Worm (Caenorhabditis elegans) whole organism, late embryonic: ENCODE results near the gene snfc-5.

ENCODE experiments used
- ama-1 ChIP-seq: fragments of 150-350 bp; optimal IDR thresholded peaks from 2 replicates; lab custom pipeline; 2014
- che-1 ChIP-seq: sonication (generic microtip); optimal IDR thresholded peaks from 2 replicates; lab custom pipeline; 2016; ENCODE audit warnings: mild to moderate bottlenecking, missing genetic modification characterization, missing compliant biosample characterization
- ets-4 ChIP-seq: sonication (generic microtip); optimal IDR thresholded peaks from 2 replicates; lab custom pipeline; 2016; ENCODE audit warnings: missing genetic modification characterization, missing compliant biosample characterization
- unc-86 ChIP-seq: sonication (generic microtip); optimal IDR thresholded peaks from 2 replicates; lab custom pipeline; 2016; ENCODE audit warnings: missing genetic modification characterization, missing compliant biosample characterization

DNA sequence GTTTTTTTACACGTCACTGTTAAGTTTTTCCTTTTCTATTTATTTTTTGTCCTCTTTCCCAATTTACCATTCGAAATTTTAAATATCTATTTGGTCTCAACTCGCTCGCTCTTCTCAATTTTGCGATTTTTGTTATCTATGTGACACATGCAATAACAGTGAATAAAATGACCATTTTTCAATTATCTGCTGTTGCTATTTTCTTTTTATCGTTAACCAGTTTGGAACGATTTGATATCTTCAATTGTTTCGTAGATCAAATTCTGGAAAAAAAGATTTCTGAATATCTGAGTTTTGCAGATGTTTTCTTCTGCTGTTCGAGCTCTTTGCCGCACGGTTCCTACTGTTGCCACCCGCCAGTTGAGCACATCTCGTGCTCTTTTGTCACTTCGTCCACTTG is 2.6 kb downstream of the snfc-5 start, which contains the start of gene prdx-3:
- TF ChIP-seq ama-1 (lab: Kevin White, UChicago) (no peak), unc-86 (tag; lab: Kevin White, UChicago) (no peak), ets-4 (tag; lab: Kevin White, UChicago) (no peak), che-1 (tag; lab: Kevin White, UChicago) (no peak)
